Worm (Caenorhabditis elegans): ENCODE measurements around the gene nkb-3.

nkb-3 gene

ce11 chrX:13745558-13745957 lies 24.8 kb downstream of the nkb-3 start:
- TF ChIP-seq tlp-1 (tag; optimal IDR thresholded peaks at IDR 0.05) = no peak
- TF ChIP-seq rnt-1 (tag; optimal IDR thresholded peaks at IDR 0.05) = no peak
- no peak for TF ChIP-seq dsc-1 (tag; optimal IDR thresholded peaks at IDR 0.05)
- TF ChIP-seq irx-1 (tag; optimal IDR thresholded peaks at IDR 0.05) = peak; percentile 59
- no peak for TF ChIP-seq snpc-4 (tag; optimal IDR thresholded peaks at IDR 0.05)
- TF ChIP-seq elt-3 (tag; optimal IDR thresholded peaks at IDR 0.05) = peak in 1 of 6 experiments; percentile 39
- no peak for TF ChIP-seq ceh-82 (tag; optimal IDR thresholded peaks at IDR 0.05)
- TF ChIP-seq pag-3 (tag; optimal IDR thresholded peaks at IDR 0.05; ENCODE audit: borderline replicate concordance, insufficient read depth) = no peak
- no peak for TF ChIP-seq pqm-1 (tag; optimal IDR thresholded peaks at IDR 0.05)
- no peak for TF ChIP-seq skn-1 (tag; optimal IDR thresholded peaks at IDR 0.05)
- TF ChIP-seq nhr-84 (tag; optimal IDR thresholded peaks at IDR 0.05) = no peak
- no peak for TF ChIP-seq vab-15 (tag; optimal IDR thresholded peaks at IDR 0.05)
- TF ChIP-seq unc-98 (GFP tag; IDR thresholded peaks at IDR 0.05) = no peak
- no peak for TF ChIP-seq elt-2 (tag; optimal IDR thresholded peaks at IDR 0.05)
- TF ChIP-seq Y116A8C.19 (tag; optimal IDR thresholded peaks at IDR 0.05; ENCODE audit: borderline replicate concordance) = no peak
- no peak for TF ChIP-seq unc-86 (tag; optimal IDR thresholded peaks at IDR 0.05)
- TF ChIP-seq lsy-2 (tag; optimal IDR thresholded peaks at IDR 0.05) = no peak
- TF ChIP-seq nhr-85 (tag) = peak; percentile 87
- TF ChIP-seq unc-130 (tag; optimal IDR thresholded peaks at IDR 0.05) = no peak
- peak; percentile 3 for TF ChIP-seq nhr-90 (tag; optimal IDR thresholded peaks at IDR 0.05; ENCODE audit: poor library complexity)
- no peak for TF ChIP-seq dpl-1 (GFP tag; optimal IDR thresholded peaks at IDR 0.05)
- no peak for TF ChIP-seq lin-13 (GFP tag; optimal IDR thresholded peaks at IDR 0.05)
- TF ChIP-seq xbp-1 (tag; optimal IDR thresholded peaks at IDR 0.05) = no peak
- no peak for TF ChIP-seq unc-30 (tag; optimal IDR thresholded peaks at IDR 0.05)
- TF ChIP-seq nhr-20 (tag; optimal IDR thresholded peaks at IDR 0.05) = peak; percentile 76
- TF ChIP-seq mab-9 (GFP tag; IDR thresholded peaks at IDR 0.05) = no peak
- TF ChIP-seq unc-62 (GFP tag; optimal IDR thresholded peaks at IDR 0.05) = no peak
- no peak for TF ChIP-seq sptf-1 (tag; optimal IDR thresholded peaks at IDR 0.05)
- TF ChIP-seq C04F5.9 (tag; optimal IDR thresholded peaks at IDR 0.05) = no peak
- no peak for TF ChIP-seq aly-2 (tag; optimal IDR thresholded peaks at IDR 0.05)
- TF ChIP-seq nhr-237 (tag; optimal IDR thresholded peaks at IDR 0.05) = no peak
- TF ChIP-seq ztf-11 (tag; optimal IDR thresholded peaks at IDR 0.05) = no peak
- no peak for TF ChIP-seq nhr-11 (tag; optimal IDR thresholded peaks at IDR 0.05)
- no peak for TF ChIP-seq C34B4.2 (tag; optimal IDR thresholded peaks at IDR 0.05)
- no peak for TF ChIP-seq egl-27 (tag; optimal IDR thresholded peaks at IDR 0.05)
- TF ChIP-seq fkh-4 (tag; optimal IDR thresholded peaks at IDR 0.05; ENCODE audit: borderline replicate concordance) = no peak
- no peak for TF ChIP-seq jun-1 (tag; optimal IDR thresholded peaks at IDR 0.05)
- TF ChIP-seq efl-1 (optimal IDR thresholded peaks at IDR 0.05) = no peak
- no peak for TF ChIP-seq efl-1 (GFP tag; optimal IDR thresholded peaks at IDR 0.05 in 1 of 2)
- no peak for TF ChIP-seq lin-35 (GFP tag; optimal IDR thresholded peaks at IDR 0.05)
- no peak for TF ChIP-seq nhr-28 (tag; optimal IDR thresholded peaks at IDR 0.05)
- TF ChIP-seq sox-4 (tag; optimal IDR thresholded peaks at IDR 0.05) = no peak
- TF ChIP-seq fkh-10 (GFP tag; optimal IDR thresholded peaks at IDR 0.05) = no peak
- TF ChIP-seq lin-15B (tag; optimal IDR thresholded peaks at IDR 0.05) = no peak
- TF ChIP-seq pax-3 (tag; optimal IDR thresholded peaks at IDR 0.05) = no peak
- TF ChIP-seq fkh-8 (tag; optimal IDR thresholded peaks at IDR 0.05) = no peak
- no peak for TF ChIP-seq zip-4 (GFP tag; optimal IDR thresholded peaks at IDR 0.05)
- TF ChIP-seq mep-1 (tag; optimal IDR thresholded peaks at IDR 0.05) = peak; percentile 9
- no peak for TF ChIP-seq fos-1 (tag; optimal IDR thresholded peaks at IDR 0.05)
- TF ChIP-seq hlh-17 (GFP tag; optimal IDR thresholded peaks at IDR 0.05; ENCODE audit: borderline replicate concordance) = no peak
- no peak for TF ChIP-seq ces-1 (GFP tag; optimal IDR thresholded peaks at IDR 0.05)
- no peak for TF ChIP-seq nhr-19 (GFP tag; conservative IDR thresholded peaks at IDR 0.05)
- TF ChIP-seq ceh-90 (tag; optimal IDR thresholded peaks at IDR 0.05) = no peak
- no peak for TF ChIP-seq alr-1 (tag; optimal IDR thresholded peaks at IDR 0.05; ENCODE audit: borderline replicate concordance)
